Fruit fly (Drosophila melanogaster): ENCODE measurements around the gene alpha-Est8.

DNA sequence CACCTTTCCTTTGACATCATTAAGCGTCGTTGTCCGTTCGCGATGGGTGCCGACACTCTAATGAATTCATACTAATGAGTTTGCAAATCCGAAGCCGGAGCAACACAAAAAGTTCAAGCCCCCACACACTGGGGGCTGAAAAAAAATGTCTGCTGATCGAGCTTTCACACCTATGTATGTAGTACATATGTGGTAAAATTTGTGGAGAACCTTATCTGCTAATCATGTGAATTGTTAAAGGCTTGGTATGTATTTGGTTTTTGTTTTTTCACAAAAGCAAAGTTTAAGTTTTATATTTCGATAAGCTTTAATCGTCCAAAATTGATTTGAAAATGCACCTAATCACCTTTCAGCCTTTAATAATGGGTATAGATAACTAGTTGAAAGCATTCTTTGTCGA lies 20.8 kb upstream of the alpha-Est8 start, which contains the start of gene alpha-Est5:
- TF ChIP-seq CG12768 (GFP tag; optimal IDR thresholded peaks at IDR 0.05) (no peak), CG11617 (GFP tag; optimal IDR thresholded peaks at IDR 0.05) (no peak), Hr96 (GFP tag; optimal IDR thresholded peaks at IDR 0.05) (peak; percentile 4), tj (GFP tag; optimal IDR thresholded peaks at IDR 0.05) (peak; percentile 54), Clk (GFP tag; optimal IDR thresholded peaks at IDR 0.05) (no peak), Mnt (GFP tag; optimal IDR thresholded peaks at IDR 0.05) (peak; percentile 31), toe (GFP tag; optimal IDR thresholded peaks at IDR 0.05) (peak; percentile 21), kay (GFP tag; ENCODE audit: borderline replicate concordance) (peak; percentile 87)
